Fruit fly (Drosophila melanogaster): ENCODE results near the gene rho.

The rho gene

dm6 chr3L:1489523-1489922 is 25.9 kb downstream of the rho start, which contains the start of gene stet (continued):
- TF ChIP-seq mam (GFP tag; optimal IDR thresholded peaks at IDR 0.05) (no peak), danr (GFP tag; IDR thresholded peaks at IDR 0.05) (no peak), Hmx (GFP tag; optimal IDR thresholded peaks at IDR 0.05) (no peak), pho (GFP tag; optimal IDR thresholded peaks at IDR 0.05) (no peak), Rx (GFP tag; IDR thresholded peaks at IDR 0.05) (no peak), Xrp1 (GFP tag; IDR thresholded peaks at IDR 0.05) (no peak), crc (GFP tag; optimal IDR thresholded peaks at IDR 0.05) (no peak), ttk (GFP tag; IDR thresholded peaks at IDR 0.05) (0 out of 2 replicates have a peak, but pooled peaks have one; percentile 33), repo (GFP tag; optimal IDR thresholded peaks at IDR 0.05) (no peak), HHEX (GFP tag; optimal IDR thresholded peaks at IDR 0.05) (no peak), prd (optimal IDR thresholded peaks at IDR 0.05) (no peak), prd (GFP tag; IDR thresholded peaks at IDR 0.05) (0 out of 3 replicates have a peak, but pooled peaks have one; percentile 10), CG17912 (GFP tag; optimal IDR thresholded peaks at IDR 0.05) (no peak), CG32532 (GFP tag; IDR thresholded peaks at IDR 0.05) (0 out of 2 replicates have a peak, but pooled peaks have one; percentile 22), CG7839 (tag; optimal IDR thresholded peaks at IDR 0.05) (no peak), CG2875 (GFP tag; optimal IDR thresholded peaks at IDR 0.05) (no peak), Oaz (GFP tag; IDR thresholded peaks at IDR 0.05) (no peak), ATbp (GFP tag; optimal IDR thresholded peaks at IDR 0.05) (no peak), tap (tag; optimal IDR thresholded peaks at IDR 0.05) (no peak), D19A (tag; optimal IDR thresholded peaks at IDR 0.05) (no peak), insv (GFP tag; optimal IDR thresholded peaks at IDR 0.05) (no peak), Rfx (GFP tag; IDR thresholded peaks at IDR 0.05) (peak; percentile 21; the same call in 1 of the 2 replicates), run (tag; optimal IDR thresholded peaks at IDR 0.05) (no peak), Sry-β (GFP tag; optimal IDR thresholded peaks at IDR 0.05) (no peak), MTF-1 (GFP tag; optimal IDR thresholded peaks at IDR 0.05; ENCODE audit: borderline replicate concordance) (no peak), CG1529 (GFP tag; optimal IDR thresholded peaks at IDR 0.05) (no peak), CG10321 (GFP tag; IDR thresholded peaks at IDR 0.05) (no peak), CG2202 (tag; optimal IDR thresholded peaks at IDR 0.05) (no peak), eve (GFP tag; optimal IDR thresholded peaks at IDR 0.05) (no peak), CG10209 (GFP tag; optimal IDR thresholded peaks at IDR 0.05) (no peak), slou (GFP tag; optimal IDR thresholded peaks at IDR 0.05) (no peak), da (GFP tag; optimal IDR thresholded peaks at IDR 0.05) (no peak), cato (GFP tag; optimal IDR thresholded peaks at IDR 0.05; ENCODE audit: borderline replicate concordance) (no peak), ac (GFP tag; optimal IDR thresholded peaks at IDR 0.05) (no peak), NC2β (GFP tag; optimal IDR thresholded peaks at IDR 0.05) (no peak), Aef1 (GFP tag; IDR thresholded peaks at IDR 0.05) (no peak), Lpt (GFP tag; optimal IDR thresholded peaks at IDR 0.05) (no peak), row (GFP tag; IDR thresholded peaks at IDR 0.05) (peak; percentile 25; the same call in 1 of the 3 replicates), CG10366 (GFP tag; IDR thresholded peaks at IDR 0.05) (no peak), CG12219 (GFP tag; optimal IDR thresholded peaks at IDR 0.05) (no peak), CG3838 (GFP tag; optimal IDR thresholded peaks at IDR 0.05) (no peak), jigr1 (GFP tag; IDR thresholded peaks at IDR 0.05) (no peak), twi (tag; optimal IDR thresholded peaks at IDR 0.05) (no peak), Fer3 (tag; optimal IDR thresholded peaks at IDR 0.05) (no peak), Lim3 (GFP tag; IDR thresholded peaks at IDR 0.05) (no peak), CG17385 (GFP tag; optimal IDR thresholded peaks at IDR 0.05) (no peak), CG7963 (GFP tag; IDR thresholded peaks at IDR 0.05; ENCODE audit: partially characterized antibody) (no peak), CG9215 (GFP tag; IDR thresholded peaks at IDR 0.05) (no peak), CG18599 (GFP tag; optimal IDR thresholded peaks at IDR 0.05) (no peak), CG17328 (GFP tag; IDR thresholded peaks at IDR 0.05) (0 out of 2 replicates have a peak, but pooled peaks have one; percentile 7), CG3281 (GFP tag; optimal IDR thresholded peaks at IDR 0.05) (no peak), her (GFP tag; optimal IDR thresholded peaks at IDR 0.05) (no peak)
